Worm (Caenorhabditis elegans) whole organism, L1 larva: ENCODE results near the gene C04E6.7.

Source experiments
- C04F5.9 ChIP-seq: sonication (generic microtip); optimal IDR thresholded peaks from 2 replicates; lab custom pipeline; 2016; ENCODE audit warnings: missing genetic modification characterization, missing compliant biosample characterization
- C34B4.2 ChIP-seq: sonication (generic microtip); optimal IDR thresholded peaks from 2 replicates; lab custom pipeline; 2017; ENCODE audit warnings: mild to moderate bottlenecking, missing genetic modification characterization, missing compliant biosample characterization
- Y116A8C.19 ChIP-seq: sonication (generic microtip); optimal IDR thresholded peaks from 2 replicates; lab custom pipeline; 2016; ENCODE audit warnings: missing compliant biosample characterization, missing genetic modification characterization, borderline replicate concordance
- aly-2 ChIP-seq: fragments of 150-350 bp; optimal IDR thresholded peaks from 2 replicates; lab custom pipeline; 2014; ENCODE audit warnings: missing biosample characterization, missing genetic modification characterization
- ama-1 ChIP-seq: fragments of 150-350 bp; optimal IDR thresholded peaks from 2 replicates; lab custom pipeline; 2014
- ceh-90 ChIP-seq: sonication (generic microtip); optimal IDR thresholded peaks from 2 replicates; lab custom pipeline; 2016; ENCODE audit warnings: missing genetic modification characterization, missing compliant biosample characterization
- dpl-1 ChIP-seq, 3 experiments: fragments of 150-350 bp in 2 of 3; sonication (generic microtip) in 1 of 3; optimal IDR thresholded peaks; 2 replicates each; lab custom pipeline; 2014 to 2017; ENCODE audit warnings: missing biosample characterization in 3 of 3, missing genetic modification characterization in 3 of 3, missing genetic modification reagents in 3 of 3
- efl-1 ChIP-seq, 4 experiments: fragments of 150-350 bp; optimal IDR thresholded peaks in 3 of 4; peaks in 1 of 4; 1 replicate in 1 of 4; 2 replicates in 3 of 4; lab custom pipeline; 2014; ENCODE audit warnings: missing biosample characterization in 2 of 4, missing genetic modification characterization in 2 of 4, missing genetic modification reagents in 2 of 4
- egl-13 ChIP-seq: sonication (generic microtip); optimal IDR thresholded peaks from 2 replicates; lab custom pipeline; 2016; ENCODE audit warnings: missing genotype, missing genetic modification reagents, missing genetic modification characterization, missing compliant biosample characterization
- elt-2 ChIP-seq: sonication (generic microtip); optimal IDR thresholded peaks from 2 replicates; lab custom pipeline; 2016; ENCODE audit warnings: missing genetic modification characterization, mild to moderate bottlenecking, inconsistent platforms, missing compliant biosample characterization, missing genetic modification reagents
- fkh-4 ChIP-seq: sonication (generic microtip); optimal IDR thresholded peaks from 2 replicates; lab custom pipeline; 2016; ENCODE audit warnings: missing compliant biosample characterization, missing genetic modification characterization, borderline replicate concordance
- fos-1 ChIP-seq: fragments of 150-350 bp; optimal IDR thresholded peaks from 2 replicates; lab custom pipeline; 2014; ENCODE audit warnings: missing biosample characterization, missing genetic modification characterization
- grh-1 ChIP-seq: fragments of 200-800 bp; sonication (Bioruptor generic); IDR thresholded peaks from 2 replicates; pipeline ENCODE4 v1.3.6; 2022; ENCODE audit warnings: missing genetic modification reagents, missing genetic modification characterization, missing compliant biosample characterization
- irx-1 ChIP-seq: sonication (generic microtip); optimal IDR thresholded peaks from 2 replicates; lab custom pipeline; 2016; ENCODE audit warnings: missing genetic modification characterization, missing compliant biosample characterization
- lin-14 ChIP-seq: fragments of 200-800 bp; sonication (Bioruptor generic); optimal IDR thresholded peaks from 2 replicates; lab custom pipeline; 2018; ENCODE audit warnings: mild to moderate bottlenecking, missing genetic modification characterization, moderate library complexity, missing compliant biosample characterization
- lin-35 ChIP-seq, 2 experiments: fragments of 150-350 bp; optimal IDR thresholded peaks; 2 replicates each; lab custom pipeline; 2014; ENCODE audit warnings: missing biosample characterization in 2 of 2, missing genetic modification characterization in 2 of 2, missing genetic modification reagents in 2 of 2
- lin-39 ChIP-seq: fragments of 150-350 bp; optimal IDR thresholded peaks from 2 replicates; lab custom pipeline; 2014; ENCODE audit warnings: missing biosample characterization, missing genetic modification reagents, missing genetic modification characterization
- lir-3 ChIP-seq: sonication (generic microtip); optimal IDR thresholded peaks from 2 replicates; lab custom pipeline; 2016; ENCODE audit warnings: mild to moderate bottlenecking, missing genetic modification characterization, moderate library complexity, missing compliant biosample characterization; ENCODE audit not compliant: poor library complexity
- mdl-1 ChIP-seq, 2 experiments: fragments of 150-350 bp; optimal IDR thresholded peaks; 2 replicates each; lab custom pipeline; 2014 to 2017; ENCODE audit warnings: missing biosample characterization in 2 of 2, missing genetic modification characterization in 2 of 2, inconsistent platforms in 1 of 2
- mep-1 ChIP-seq: fragments of 150-350 bp; optimal IDR thresholded peaks from 2 replicates; lab custom pipeline; 2014; ENCODE audit warnings: missing biosample characterization, missing genetic modification characterization
- nhr-12 ChIP-seq: sonication (generic microtip); optimal IDR thresholded peaks from 2 replicates; lab custom pipeline; 2017; ENCODE audit warnings: missing biosample characterization, missing genetic modification characterization
- nhr-19 ChIP-seq: fragments of 200-800 bp; sonication (Bioruptor generic); conservative IDR thresholded peaks from 2 replicates; pipeline ENCODE4 v1.3.6; 2022; ENCODE audit warnings: missing genetic modification characterization, missing compliant biosample characterization
- nhr-20 ChIP-seq: sonication (generic microtip); optimal IDR thresholded peaks from 2 replicates; lab custom pipeline; 2016; ENCODE audit warnings: mild to moderate bottlenecking, missing genetic modification characterization, missing compliant biosample characterization
- nhr-237 ChIP-seq: fragments of 150-350 bp; optimal IDR thresholded peaks from 2 replicates; lab custom pipeline; 2014; ENCODE audit warnings: missing biosample characterization, missing genetic modification characterization
- nhr-47 ChIP-seq: sonication (generic microtip); optimal IDR thresholded peaks from 2 replicates; lab custom pipeline; 2016; ENCODE audit warnings: mild to moderate bottlenecking, missing genetic modification characterization, moderate library complexity, missing compliant biosample characterization
- pax-3 ChIP-seq: fragments of 200-800 bp; sonication (Bioruptor generic); optimal IDR thresholded peaks from 2 replicates; lab custom pipeline; 2018; ENCODE audit warnings: mild to moderate bottlenecking, missing genetic modification characterization, moderate library complexity, missing compliant biosample characterization
- rnt-1 ChIP-seq: sonication (generic microtip); optimal IDR thresholded peaks from 2 replicates; lab custom pipeline; 2016; ENCODE audit warnings: mild to moderate bottlenecking, missing genetic modification characterization, moderate library complexity, missing compliant biosample characterization
- sup-37 ChIP-seq: fragments of 200-800 bp; sonication (Bioruptor generic); optimal IDR thresholded peaks from 2 replicates; lab custom pipeline; 2018; ENCODE audit warnings: mild to moderate bottlenecking, missing genetic modification characterization, missing compliant biosample characterization
- tbx-2 ChIP-seq: sonication (generic microtip); optimal IDR thresholded peaks from 2 replicates; lab custom pipeline; 2016; ENCODE audit warnings: missing genetic modification characterization, missing compliant biosample characterization
- tlp-1 ChIP-seq: fragments of 150-350 bp; optimal IDR thresholded peaks from 2 replicates; lab custom pipeline; 2014; ENCODE audit warnings: missing biosample characterization, missing genetic modification characterization
- unc-30 ChIP-seq: sonication (generic microtip); optimal IDR thresholded peaks from 2 replicates; lab custom pipeline; 2017; ENCODE audit warnings: missing biosample characterization, missing genetic modification characterization
- unc-62 ChIP-seq: fragments of 150-350 bp; optimal IDR thresholded peaks from 2 replicates; lab custom pipeline; 2014; ENCODE audit warnings: missing biosample characterization, missing genetic modification reagents, missing genetic modification characterization
- unc-86 ChIP-seq: sonication (generic microtip); optimal IDR thresholded peaks from 2 replicates; lab custom pipeline; 2016; ENCODE audit warnings: missing genetic modification characterization, missing compliant biosample characterization
- unc-98 ChIP-seq: fragments of 200-800 bp; sonication (Bioruptor generic); IDR thresholded peaks from 2 replicates; pipeline ENCODE4 v1.3.6; 2022; ENCODE audit warnings: missing genetic modification characterization, missing compliant biosample characterization
- zag-1 ChIP-seq: fragments of 150-350 bp; optimal IDR thresholded peaks from 2 replicates; lab custom pipeline; 2014; ENCODE audit warnings: missing biosample characterization, missing genetic modification characterization
- ztf-11 ChIP-seq, 2 experiments: sonication (generic microtip); optimal IDR thresholded peaks; 2 replicates each; lab custom pipeline; 2016 to 2017; ENCODE audit warnings: missing genetic modification characterization in 2 of 2, missing biosample characterization in 1 of 2, missing compliant biosample characterization in 1 of 2
- ztf-4 ChIP-seq: fragments of 150-350 bp; optimal IDR thresholded peaks from 2 replicates; lab custom pipeline; 2014; ENCODE audit warnings: missing biosample characterization, missing genetic modification characterization

Gene C04E6.7

ce11 chrV:5895021-5895420 lies 1.9 kb downstream of the C04E6.7 start, which contains the start of gene grd-9:
Gene grd-9 (plus strand): TSS chrV:5895321.
- TF ChIP-seq egl-13 (tag; lab: Kevin White, UChicago) (no peak), lir-3 (tag; lab: Kevin White, UChicago) (no peak), mep-1 (no peak), aly-2 (tag; lab: Kevin White, UChicago) (no peak), mdl-1 (tag; optimal IDR thresholded peaks at IDR 0.05; lab: Kevin White, UChicago) (no peak), unc-98 (no peak), lin-35 (GFP tag; optimal IDR thresholded peaks at IDR 0.05; lab: Kevin White, UChicago) (no peak), Y116A8C.19 (no peak), C34B4.2 (tag; lab: Kevin White, UChicago) (no peak), nhr-19 (GFP tag; lab: Robert Waterston, UW) (no peak), sup-37 (GFP tag; lab: Kevin White, UChicago) (no peak), ama-1 (lab: Kevin White, UChicago) (no peak), tlp-1 (no peak), unc-62 (GFP tag; lab: Kevin White, UChicago) (no peak), ztf-11 (tag; optimal IDR thresholded peaks at IDR 0.05; lab: Kevin White, UChicago) (no peak), lin-14 (no peak), irx-1 (tag; lab: Kevin White, UChicago) (no peak), fos-1 (no peak)

ce11 chrV:5899940-5900339 lies 6.8 kb downstream of the C04E6.7 start, which contains the start of gene srd-16:
Gene srd-16 (minus strand): TSS chrV:5900040.
- TF ChIP-seq nhr-20 (tag; lab: Kevin White, UChicago) = no peak
- no peak for TF ChIP-seq ceh-90 (tag; lab: Kevin White, UChicago)
- TF ChIP-seq C34B4.2 (tag; lab: Kevin White, UChicago) = no peak
- TF ChIP-seq nhr-237 (tag; lab: Kevin White, UChicago) = no peak
- TF ChIP-seq unc-98 = no peak
- no peak for TF ChIP-seq zag-1 (tag; lab: Kevin White, UChicago)
- no peak for TF ChIP-seq lin-14
- TF ChIP-seq dpl-1 (GFP tag; optimal IDR thresholded peaks at IDR 0.05; lab: Kevin White, UChicago) = no peak
- TF ChIP-seq tlp-1 = no peak
- TF ChIP-seq efl-1 (optimal IDR thresholded peaks at IDR 0.05; lab: Kevin White, UChicago) = no peak
- no peak for TF ChIP-seq efl-1 (GFP tag; optimal IDR thresholded peaks at IDR 0.05 in 1 of 2; lab: Kevin White, UChicago)
- no peak for TF ChIP-seq pax-3 (tag; lab: Kevin White, UChicago)
- no peak for TF ChIP-seq fkh-4 (tag; lab: Kevin White, UChicago)
- no peak for TF ChIP-seq tbx-2
- TF ChIP-seq irx-1 (tag; lab: Kevin White, UChicago) = no peak
- no peak for TF ChIP-seq unc-86 (tag; lab: Kevin White, UChicago)
- TF ChIP-seq aly-2 (tag; lab: Kevin White, UChicago) = no peak
- no peak for TF ChIP-seq grh-1 (GFP tag; lab: Robert Waterston, UW)
- no peak for TF ChIP-seq C04F5.9 (tag; lab: Kevin White, UChicago)
- no peak for TF ChIP-seq unc-30
- no peak for TF ChIP-seq nhr-12 (tag; lab: Kevin White, UChicago)
- TF ChIP-seq, all 84 proteins: peak for 0

ce11 chrV:5901833-5902232 lies 8.7 kb downstream of the C04E6.7 start, which contains the start of gene C04E6.5:
Gene C04E6.5 (plus strand): TSS chrV:5902133.
- TF ChIP-seq nhr-47 (tag; lab: Kevin White, UChicago) (no peak), lin-39 (tag; lab: Kevin White, UChicago) (no peak), ztf-4 (tag; lab: Kevin White, UChicago) (no peak), aly-2 (tag; lab: Kevin White, UChicago) (no peak), lin-35 (GFP tag; optimal IDR thresholded peaks at IDR 0.05; lab: Kevin White, UChicago) (no peak), nhr-12 (tag; lab: Kevin White, UChicago) (no peak), rnt-1 (tag; lab: Kevin White, UChicago) (no peak), elt-2 (no peak)
- TF ChIP-seq, all 84 proteins: peak for 0
